Worm (Caenorhabditis elegans) whole organism, midembryonic: ENCODE measurements around the gene F23B12.1.

Source experiments
- T22C8.4 ChIP-seq: fragments of 200-800 bp; sonication (Bioruptor generic); IDR thresholded peaks from 2 replicates; pipeline ENCODE4 v1.3.6; 2022; ENCODE audit warnings: missing genetic modification characterization, missing compliant biosample characterization
- flt-1 ChIP-seq: fragments of 200-800 bp; sonication (Bioruptor generic); IDR thresholded peaks from 2 replicates; pipeline ENCODE4 v1.3.6; 2022; ENCODE audit warnings: missing genetic modification characterization, missing compliant biosample characterization
- klf-2 ChIP-seq: fragments of 200-800 bp; sonication (Bioruptor generic); conservative IDR thresholded peaks from 2 replicates; pipeline ENCODE4 v1.3.6; 2022; ENCODE audit warnings: missing genetic modification reagents, missing genetic modification characterization, missing compliant biosample characterization
- ztf-23 ChIP-seq: fragments of 200-800 bp; sonication (Bioruptor generic); IDR thresholded peaks from 2 replicates; pipeline ENCODE4 v1.3.6; 2022; ENCODE audit warnings: missing genetic modification reagents, missing genetic modification characterization, missing compliant biosample characterization

DNA sequence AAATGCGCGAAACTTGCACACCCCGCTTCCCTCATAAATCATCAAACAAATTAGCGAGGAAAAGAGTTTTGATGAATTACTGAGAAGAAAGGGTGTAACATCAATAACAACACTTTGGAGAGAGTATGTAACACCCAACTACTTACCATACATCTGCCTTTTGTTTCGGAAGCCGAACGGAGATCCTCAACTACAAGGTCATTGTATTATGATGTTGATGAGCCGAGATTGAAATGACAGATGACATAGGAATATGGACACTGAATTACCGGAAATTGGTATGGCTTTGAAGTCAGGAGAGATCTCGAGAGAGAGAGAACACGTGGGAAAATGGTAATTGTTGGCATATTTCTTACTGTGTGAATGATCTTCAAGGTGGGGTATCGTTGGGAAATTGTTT lies 3.0 kb upstream of the F23B12.1 start:
- TF ChIP-seq T22C8.4 (GFP tag; lab: Robert Waterston, UW) = no peak
- no peak for TF ChIP-seq flt-1 (GFP tag; lab: Robert Waterston, UW)
- TF ChIP-seq klf-2 (GFP tag; lab: Robert Waterston, UW) = no peak
- no peak for TF ChIP-seq ztf-23 (GFP tag; lab: Robert Waterston, UW)
